Worm (Caenorhabditis elegans) whole organism, L1 larva: ENCODE measurements around the gene F54A3.6.

Source experiments
- C16A3.4 ChIP-seq: fragments of 150-350 bp; optimal IDR thresholded peaks from 2 replicates; lab custom pipeline; 2014; ENCODE audit warnings: missing biosample characterization, missing genetic modification characterization
- F16B12.6 ChIP-seq: fragments of 150-350 bp; optimal IDR thresholded peaks from 2 replicates; lab custom pipeline; 2014; ENCODE audit warnings: missing biosample characterization, missing genetic modification characterization
- alr-1 ChIP-seq: fragments of 200-800 bp; sonication (Bioruptor generic); optimal IDR thresholded peaks from 2 replicates; lab custom pipeline; 2018; ENCODE audit warnings: borderline replicate concordance, mild to moderate bottlenecking, missing genetic modification characterization, missing compliant biosample characterization
- aly-2 ChIP-seq: fragments of 150-350 bp; optimal IDR thresholded peaks from 2 replicates; lab custom pipeline; 2014; ENCODE audit warnings: missing biosample characterization, missing genetic modification characterization
- ceh-8 ChIP-seq: fragments of 200-800 bp; sonication (Bioruptor generic); optimal IDR thresholded peaks from 2 replicates; lab custom pipeline; 2018; ENCODE audit warnings: mild to moderate bottlenecking, missing genetic modification characterization, moderate library complexity, missing compliant biosample characterization
- ceh-82 ChIP-seq, 3 experiments: fragments of 150-350 bp in 1 of 3; sonication (generic microtip) in 2 of 3; optimal IDR thresholded peaks; 2 replicates each; lab custom pipeline; 2014 to 2017; ENCODE audit warnings: missing biosample characterization in 3 of 3, missing genetic modification characterization in 3 of 3
- ceh-88 ChIP-seq: fragments of 200-800 bp; sonication (Bioruptor generic); IDR thresholded peaks from 2 replicates; pipeline ENCODE4 v1.3.6; 2022; ENCODE audit warnings: missing genetic modification characterization, missing compliant biosample characterization
- ces-1 ChIP-seq: fragments of 150-350 bp; optimal IDR thresholded peaks from 2 replicates; lab custom pipeline; 2014; ENCODE audit warnings: missing biosample characterization, missing genetic modification reagents, missing genetic modification characterization
- dpl-1 ChIP-seq, 3 experiments: fragments of 150-350 bp in 2 of 3; sonication (generic microtip) in 1 of 3; optimal IDR thresholded peaks; 2 replicates each; lab custom pipeline; 2014 to 2017; ENCODE audit warnings: missing biosample characterization in 3 of 3, missing genetic modification characterization in 3 of 3, missing genetic modification reagents in 3 of 3
- efl-1 ChIP-seq, 4 experiments: fragments of 150-350 bp; optimal IDR thresholded peaks in 3 of 4; peaks in 1 of 4; 1 replicate in 1 of 4; 2 replicates in 3 of 4; lab custom pipeline; 2014; ENCODE audit warnings: missing biosample characterization in 2 of 4, missing genetic modification characterization in 2 of 4, missing genetic modification reagents in 2 of 4
- egl-13 ChIP-seq: sonication (generic microtip); optimal IDR thresholded peaks from 2 replicates; lab custom pipeline; 2016; ENCODE audit warnings: missing genotype, missing genetic modification reagents, missing genetic modification characterization, missing compliant biosample characterization
- elt-3 ChIP-seq, 6 experiments: fragments of 150-350 bp in 1 of 6; sonication (generic microtip); optimal IDR thresholded peaks; 2 replicates each; lab custom pipeline; 2017 to 2018; ENCODE audit warnings: missing biosample characterization in 6 of 6, missing genetic modification characterization in 6 of 6, inconsistent platforms in 1 of 6
- fkh-8 ChIP-seq: sonication (generic microtip); optimal IDR thresholded peaks from 2 replicates; lab custom pipeline; 2016; ENCODE audit warnings: mild to moderate bottlenecking, missing genetic modification characterization, missing compliant biosample characterization
- hlh-17 ChIP-seq: fragments of 200-800 bp; sonication (Bioruptor generic); optimal IDR thresholded peaks from 2 replicates; lab custom pipeline; 2018; ENCODE audit warnings: missing genetic modification characterization, mild to moderate bottlenecking, missing compliant biosample characterization, moderate library complexity, borderline replicate concordance
- isw-1 ChIP-seq: fragments of 200-800 bp; sonication (Bioruptor generic); IDR thresholded peaks from 2 replicates; pipeline ENCODE4 v1.3.6; 2022; ENCODE audit warnings: missing genetic modification characterization, missing compliant biosample characterization
- lin-13 ChIP-seq: fragments of 150-350 bp; optimal IDR thresholded peaks from 2 replicates; lab custom pipeline; 2014; ENCODE audit warnings: missing biosample characterization, missing genetic modification reagents, missing genetic modification characterization
- lin-14 ChIP-seq: fragments of 200-800 bp; sonication (Bioruptor generic); optimal IDR thresholded peaks from 2 replicates; lab custom pipeline; 2018; ENCODE audit warnings: mild to moderate bottlenecking, missing genetic modification characterization, moderate library complexity, missing compliant biosample characterization
- lin-15B ChIP-seq: fragments of 150-350 bp; sonication (generic microtip); optimal IDR thresholded peaks from 3 replicates; lab custom pipeline; 2014; ENCODE audit warnings: missing biosample characterization, missing genetic modification characterization
- lin-35 ChIP-seq, 2 experiments: fragments of 150-350 bp; optimal IDR thresholded peaks; 2 replicates each; lab custom pipeline; 2014; ENCODE audit warnings: missing biosample characterization in 2 of 2, missing genetic modification characterization in 2 of 2, missing genetic modification reagents in 2 of 2
- lir-3 ChIP-seq: sonication (generic microtip); optimal IDR thresholded peaks from 2 replicates; lab custom pipeline; 2016; ENCODE audit warnings: mild to moderate bottlenecking, missing genetic modification characterization, moderate library complexity, missing compliant biosample characterization; ENCODE audit not compliant: poor library complexity
- lsy-2 ChIP-seq, 2 experiments: fragments of 150-350 bp; optimal IDR thresholded peaks; 2 replicates each; lab custom pipeline; 2014; ENCODE audit warnings: missing biosample characterization in 2 of 2, missing genetic modification characterization in 2 of 2
- mab-9 ChIP-seq: fragments of 200-800 bp; sonication (Bioruptor generic); IDR thresholded peaks from 2 replicates; pipeline ENCODE4 v1.3.6; 2022; ENCODE audit warnings: missing genetic modification reagents, missing genetic modification characterization, missing compliant biosample characterization
- mdl-1 ChIP-seq, 2 experiments: fragments of 150-350 bp; optimal IDR thresholded peaks; 2 replicates each; lab custom pipeline; 2014 to 2017; ENCODE audit warnings: missing biosample characterization in 2 of 2, missing genetic modification characterization in 2 of 2, inconsistent platforms in 1 of 2
- mep-1 ChIP-seq: fragments of 150-350 bp; optimal IDR thresholded peaks from 2 replicates; lab custom pipeline; 2014; ENCODE audit warnings: missing biosample characterization, missing genetic modification characterization
- nhr-20 ChIP-seq: sonication (generic microtip); optimal IDR thresholded peaks from 2 replicates; lab custom pipeline; 2016; ENCODE audit warnings: mild to moderate bottlenecking, missing genetic modification characterization, missing compliant biosample characterization
- nhr-237 ChIP-seq: fragments of 150-350 bp; optimal IDR thresholded peaks from 2 replicates; lab custom pipeline; 2014; ENCODE audit warnings: missing biosample characterization, missing genetic modification characterization
- nhr-84 ChIP-seq: sonication (generic microtip); optimal IDR thresholded peaks from 2 replicates; lab custom pipeline; 2017; ENCODE audit warnings: missing biosample characterization, missing genetic modification characterization
- nhr-85 ChIP-seq: sonication (generic microtip); peaks from one replicate; lab custom pipeline; 2016; ENCODE audit warnings: missing genetic modification characterization, inconsistent platforms, missing compliant biosample characterization
- pag-3 ChIP-seq: sonication (generic microtip); optimal IDR thresholded peaks from 2 replicates; lab custom pipeline; 2017; ENCODE audit warnings: missing genetic modification characterization, mild to moderate bottlenecking, missing compliant biosample characterization, antibody characterized with exemption, borderline replicate concordance; ENCODE audit not compliant: insufficient read depth
- pqm-1 ChIP-seq: sonication (generic microtip); optimal IDR thresholded peaks from 3 replicates; lab custom pipeline; 2017; ENCODE audit warnings: missing biosample characterization, missing genetic modification characterization
- rnt-1 ChIP-seq: sonication (generic microtip); optimal IDR thresholded peaks from 2 replicates; lab custom pipeline; 2016; ENCODE audit warnings: mild to moderate bottlenecking, missing genetic modification characterization, moderate library complexity, missing compliant biosample characterization
- skn-1 ChIP-seq: fragments of 150-350 bp; optimal IDR thresholded peaks from 2 replicates; lab custom pipeline; 2014; ENCODE audit warnings: missing biosample characterization, missing genetic modification characterization
- snu-23 ChIP-seq: sonication (generic microtip); optimal IDR thresholded peaks from 2 replicates; lab custom pipeline; 2016; ENCODE audit warnings: missing genetic modification characterization, missing compliant biosample characterization
- swsn-7 ChIP-seq: sonication (generic microtip); optimal IDR thresholded peaks from 2 replicates; lab custom pipeline; 2016; ENCODE audit warnings: missing genetic modification characterization, missing compliant biosample characterization
- tbx-2 ChIP-seq: sonication (generic microtip); optimal IDR thresholded peaks from 2 replicates; lab custom pipeline; 2016; ENCODE audit warnings: missing genetic modification characterization, missing compliant biosample characterization
- zip-4 ChIP-seq: fragments of 200-800 bp; sonication (Bioruptor generic); optimal IDR thresholded peaks from 2 replicates; lab custom pipeline; 2018; ENCODE audit warnings: mild to moderate bottlenecking, missing genetic modification characterization, moderate library complexity, missing compliant biosample characterization
- ztf-11 ChIP-seq, 2 experiments: sonication (generic microtip); optimal IDR thresholded peaks; 2 replicates each; lab custom pipeline; 2016 to 2017; ENCODE audit warnings: missing genetic modification characterization in 2 of 2, missing biosample characterization in 1 of 2, missing compliant biosample characterization in 1 of 2

The F54A3.6 gene

DNA sequence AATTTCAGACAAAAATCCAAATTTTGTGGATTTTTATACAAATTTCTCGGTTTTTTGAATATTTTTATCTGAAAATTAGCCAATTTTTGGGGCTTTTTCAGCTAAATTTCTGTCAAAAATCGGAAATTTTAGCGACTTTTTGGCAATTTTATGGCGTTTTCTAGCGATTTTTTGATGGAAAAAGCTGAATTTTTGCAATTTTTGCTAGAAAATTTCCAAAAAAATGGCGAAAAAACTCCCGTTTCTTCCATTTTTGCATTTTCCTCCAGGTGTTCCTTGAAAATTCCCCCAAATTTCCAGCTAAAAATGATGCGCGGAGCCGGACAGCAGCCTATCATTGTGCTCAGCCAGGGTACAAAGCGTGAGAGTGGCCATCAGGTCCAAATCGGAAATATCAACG is 970 bp upstream of the F54A3.6 start, which contains the start of gene cct-3:
Gene cct-3, plus strand, starts transcription at position 301 of the 400 bp plus-strand sequence.
- TF ChIP-seq C16A3.4 (tag; lab: Kevin White, UChicago) (no peak), efl-1 (optimal IDR thresholded peaks at IDR 0.05; lab: Kevin White, UChicago) (no peak), efl-1 (GFP tag; optimal IDR thresholded peaks at IDR 0.05 in 1 of 2; lab: Kevin White, UChicago) (peak in 1 of 2 experiments; percentile 59), ztf-11 (tag; optimal IDR thresholded peaks at IDR 0.05; lab: Kevin White, UChicago) (no peak), nhr-84 (tag; lab: Kevin White, UChicago) (no peak), ceh-88 (GFP tag; lab: Robert Waterston, UW) (no peak), mab-9 (GFP tag; lab: Robert Waterston, UW) (no peak)

- TF ChIP-seq ces-1 (GFP tag; lab: Kevin White, UChicago) (no peak), nhr-85 (tag; lab: Kevin White, UChicago) (peak; percentile 4), lir-3 (no peak)
Measured at ce11 chrII:2230368-2230767, 1.9 kb downstream of the F54A3.6 start.

ce11 chrII:2225608-2226007 is 6.7 kb downstream of the F54A3.6 start, which contains the start of gene F54A3.5:
TSS of gene F54A3.5 (minus strand) at chrII:2225708.
- TF ChIP-seq nhr-237 (tag; lab: Kevin White, UChicago) (no peak), F16B12.6 (no peak), pag-3 (tag; lab: Kevin White, UChicago) (no peak)

DNA sequence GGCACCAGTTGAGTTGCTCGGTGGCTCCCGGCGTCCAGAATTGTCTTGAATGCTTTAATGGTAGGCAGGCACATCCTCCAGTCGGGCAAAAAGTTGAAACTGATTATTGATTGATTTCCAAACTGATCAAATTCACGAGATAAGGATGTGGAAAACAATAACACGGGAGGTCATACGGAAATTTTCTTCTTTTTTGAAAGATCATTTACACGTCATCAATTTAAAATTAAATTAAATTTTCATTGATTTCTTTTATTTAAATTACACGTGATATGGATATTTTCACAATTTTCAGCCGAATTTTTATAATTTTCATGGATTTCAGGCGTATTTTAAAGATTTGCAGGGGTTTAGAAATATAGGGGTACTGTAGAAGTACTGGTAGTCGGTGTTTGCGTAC is 8.8 kb downstream of the F54A3.6 start, which contains the start of gene cbs-2:
Gene cbs-2, minus strand, starts transcription at position 101 of the 400 bp plus-strand sequence.
- TF ChIP-seq swsn-7 (tag; lab: Kevin White, UChicago) (no peak), ztf-11 (tag; optimal IDR thresholded peaks at IDR 0.05; lab: Kevin White, UChicago) (no peak)

- TF ChIP-seq ceh-8 (GFP tag; lab: Kevin White, UChicago) (no peak), nhr-84 (tag; lab: Kevin White, UChicago) (no peak), efl-1 (optimal IDR thresholded peaks at IDR 0.05; lab: Kevin White, UChicago) (no peak), efl-1 (GFP tag; optimal IDR thresholded peaks at IDR 0.05 in 1 of 2; lab: Kevin White, UChicago) (no peak), ceh-82 (tag; optimal IDR thresholded peaks at IDR 0.05; lab: Kevin White, UChicago) (no peak), lsy-2 (tag; optimal IDR thresholded peaks at IDR 0.05; lab: Kevin White, UChicago) (no peak), F16B12.6 (no peak)
Measured at ce11 chrII:2221196-2221896, 10.9 kb downstream of the F54A3.6 start.

ce11 chrII:2219880-2220279 is 12.4 kb downstream of the F54A3.6 start, which contains the start of gene Y59C2A.3:
TSS of gene Y59C2A.3 (minus strand) at chrII:2219921.
- no peak for TF ChIP-seq nhr-20 (tag; lab: Kevin White, UChicago)
- peak; percentile 20 for TF ChIP-seq swsn-7 (tag; lab: Kevin White, UChicago)
- TF ChIP-seq mep-1 (tag; lab: Kevin White, UChicago): peak; percentile 47
- peak; percentile 53 to 54 for TF ChIP-seq lsy-2 (tag; optimal IDR thresholded peaks at IDR 0.05; lab: Kevin White, UChicago)
- peak; percentile 38 for TF ChIP-seq tbx-2 (tag; lab: Kevin White, UChicago)
- peak; percentile 73 for TF ChIP-seq fkh-8 (tag; lab: Kevin White, UChicago)
- TF ChIP-seq isw-1 (GFP tag; lab: Robert Waterston, UW): peak; percentile 20; the same call in 1 of the 2 replicates
- no peak for TF ChIP-seq zip-4 (GFP tag; lab: Kevin White, UChicago)
- peak; percentile 13 for TF ChIP-seq F16B12.6
- no peak for TF ChIP-seq aly-2 (tag; lab: Kevin White, UChicago)
- TF ChIP-seq lin-13: peak; percentile 29
- no peak for TF ChIP-seq C16A3.4 (tag; lab: Kevin White, UChicago)
- peak; percentile 25 for TF ChIP-seq skn-1 (tag; lab: Kevin White, UChicago)
- TF ChIP-seq pqm-1 (tag; lab: Kevin White, UChicago): no peak
- no peak for TF ChIP-seq alr-1 (tag; lab: Kevin White, UChicago)
- peak; percentile 18 for TF ChIP-seq egl-13
- no peak for TF ChIP-seq elt-3 (tag; optimal IDR thresholded peaks at IDR 0.05; lab: Kevin White, UChicago)
- no peak for TF ChIP-seq hlh-17 (GFP tag; lab: Kevin White, UChicago)
- peak; percentile 25 for TF ChIP-seq lin-15B (tag; lab: Kevin White, UChicago)
- TF ChIP-seq efl-1 (optimal IDR thresholded peaks at IDR 0.05; lab: Kevin White, UChicago): peak; percentile 52 to 56
- peak; percentile 50 to 56 for TF ChIP-seq efl-1 (GFP tag; optimal IDR thresholded peaks at IDR 0.05 in 1 of 2; lab: Kevin White, UChicago)
- TF ChIP-seq ceh-82 (tag; optimal IDR thresholded peaks at IDR 0.05; lab: Kevin White, UChicago): peak in 1 of 3 experiments; percentile 32
- peak; percentile 40 for TF ChIP-seq rnt-1 (tag; lab: Kevin White, UChicago)
- no peak for TF ChIP-seq ceh-88 (GFP tag; lab: Robert Waterston, UW)
- TF ChIP-seq dpl-1 (GFP tag; optimal IDR thresholded peaks at IDR 0.05; lab: Kevin White, UChicago): peak; percentile 16 to 60 (median 20)
- TF ChIP-seq lin-14: peak; percentile 80
- peak; percentile 60 for TF ChIP-seq snu-23
- TF ChIP-seq mdl-1 (tag; optimal IDR thresholded peaks at IDR 0.05; lab: Kevin White, UChicago): peak in 1 of 2 experiments; percentile 38
- peak; percentile 26 to 38 for TF ChIP-seq lin-35 (GFP tag; optimal IDR thresholded peaks at IDR 0.05; lab: Kevin White, UChicago)
